Worm (Caenorhabditis elegans) whole organism, young adult: ENCODE measurements around the gene C40H5.2.

ENCODE experiments used
- B0035.1 ChIP-seq: sonication (generic microtip); optimal IDR thresholded peaks from 2 replicates; lab custom pipeline; 2016; ENCODE audit warnings: missing genetic modification characterization, mild to moderate bottlenecking, missing compliant biosample characterization, missing genotype, missing genetic modification reagents
- B0261.1 ChIP-seq: sonication (generic microtip); optimal IDR thresholded peaks from 2 replicates; lab custom pipeline; 2016; ENCODE audit warnings: mild to moderate bottlenecking, missing genetic modification characterization, moderate library complexity, missing compliant biosample characterization
- B0336.3 ChIP-seq: fragments of 200-800 bp; sonication (Bioruptor generic); IDR thresholded peaks from 2 replicates; pipeline ENCODE4 v1.3.6; 2022; ENCODE audit warnings: missing genetic modification characterization, missing compliant biosample characterization
- F22D6.2 ChIP-seq: sonication (generic microtip); optimal IDR thresholded peaks from 2 replicates; lab custom pipeline; 2016; ENCODE audit warnings: mild to moderate bottlenecking, missing genetic modification characterization, missing compliant biosample characterization
- F23B12.7 ChIP-seq: sonication (generic microtip); optimal IDR thresholded peaks from 2 replicates; lab custom pipeline; 2017; ENCODE audit warnings: missing genetic modification characterization, mild to moderate bottlenecking, missing compliant biosample characterization, antibody characterized with exemption, moderate library complexity; ENCODE audit not compliant: insufficient read depth
- F49E8.2 ChIP-seq: sonication (generic microtip); optimal IDR thresholded peaks from 3 replicates; lab custom pipeline; 2017; ENCODE audit warnings: missing genetic modification characterization, mild to moderate bottlenecking, missing compliant biosample characterization, antibody characterized with exemption, moderate library complexity; ENCODE audit not compliant: insufficient read depth
- K11D2.4 ChIP-seq: fragments of 200-800 bp; sonication (Bioruptor generic); IDR thresholded peaks from 2 replicates; pipeline ENCODE4 v1.3.6; 2022; ENCODE audit warnings: missing genetic modification reagents, missing genetic modification characterization, missing compliant biosample characterization
- T26A5.8 ChIP-seq: sonication (generic microtip); optimal IDR thresholded peaks from 2 replicates; lab custom pipeline; 2016; ENCODE audit warnings: missing genetic modification characterization, missing compliant biosample characterization
- Y53G8AR.9 ChIP-seq: fragments of 200-800 bp; sonication (Bioruptor generic); conservative IDR thresholded peaks from 2 replicates; pipeline ENCODE4 v1.3.6; 2022; ENCODE audit warnings: missing genetic modification reagents, missing genetic modification characterization, missing compliant biosample characterization
- Y56A3A.18 ChIP-seq: fragments of 200-800 bp; sonication (Bioruptor generic); IDR thresholded peaks from 2 replicates; pipeline ENCODE4 v1.3.6; 2022; ENCODE audit warnings: missing genetic modification reagents, missing genetic modification characterization, missing compliant biosample characterization
- Y67H2A.10 ChIP-seq: fragments of 200-800 bp; sonication (Bioruptor generic); conservative IDR thresholded peaks from 2 replicates; pipeline ENCODE4 v1.3.6; 2022; ENCODE audit warnings: missing genetic modification reagents, missing genetic modification characterization, missing compliant biosample characterization
- aptf-2 ChIP-seq: fragments of 200-800 bp; sonication (Bioruptor generic); conservative IDR thresholded peaks from 2 replicates; pipeline ENCODE4 v1.3.6; 2022; ENCODE audit warnings: missing genetic modification reagents, missing genetic modification characterization, missing compliant biosample characterization
- attf-5 ChIP-seq: fragments of 200-800 bp; sonication (Bioruptor generic); optimal IDR thresholded peaks from 2 replicates; lab custom pipeline; 2018; ENCODE audit warnings: mild to moderate bottlenecking, missing genetic modification characterization, missing compliant biosample characterization
- attf-6 ChIP-seq: fragments of 200-800 bp; sonication (Bioruptor generic); IDR thresholded peaks from 2 replicates; pipeline ENCODE4 v1.3.6; 2022; ENCODE audit warnings: missing genetic modification reagents, missing genetic modification characterization, missing compliant biosample characterization
- ccch-3 ChIP-seq: fragments of 200-800 bp; sonication (Bioruptor generic); optimal IDR thresholded peaks from 2 replicates; lab custom pipeline; 2018; ENCODE audit warnings: mild to moderate bottlenecking, missing genetic modification characterization, missing compliant biosample characterization
- cebp-1 ChIP-seq, 2 experiments: fragments of 200-800 bp in 1 of 2; sonication (Bioruptor generic) in 1 of 2; sonication (generic microtip) in 1 of 2; IDR thresholded peaks in 1 of 2; optimal IDR thresholded peaks in 1 of 2; 2 replicates each; pipeline versions ENCODE4 v1.3.6 to Lab custom; 2017 to 2022; ENCODE audit warnings: missing compliant biosample characterization in 2 of 2, missing genetic modification characterization in 2 of 2, mild to moderate bottlenecking in 1 of 2, missing genetic modification reagents in 1 of 2, moderate library complexity in 1 of 2
- cebp-2 ChIP-seq: fragments of 200-800 bp; sonication (Bioruptor generic); IDR thresholded peaks from 2 replicates; pipeline ENCODE4 v1.3.6; 2022; ENCODE audit warnings: missing genetic modification characterization, missing compliant biosample characterization
- ceh-40 ChIP-seq: fragments of 200-800 bp; sonication (Bioruptor generic); IDR thresholded peaks from 2 replicates; pipeline ENCODE4 v1.3.6; 2022; ENCODE audit warnings: missing genetic modification characterization, missing compliant biosample characterization
- ceh-79 ChIP-seq: sonication (generic microtip); optimal IDR thresholded peaks from 2 replicates; lab custom pipeline; 2017; ENCODE audit warnings: mild to moderate bottlenecking, missing genetic modification characterization, missing compliant biosample characterization
- ceh-91 ChIP-seq: fragments of 200-800 bp; sonication (Bioruptor generic); IDR thresholded peaks from 2 replicates; pipeline ENCODE4 v1.3.6; 2022; ENCODE audit warnings: missing genetic modification reagents, missing genetic modification characterization, missing compliant biosample characterization
- chd-7 ChIP-seq: sonication (generic microtip); optimal IDR thresholded peaks from 2 replicates; lab custom pipeline; 2016; ENCODE audit warnings: mild to moderate bottlenecking, missing genetic modification characterization, moderate library complexity, missing compliant biosample characterization
- die-1 ChIP-seq: sonication (generic microtip); optimal IDR thresholded peaks from 2 replicates; lab custom pipeline; 2016; ENCODE audit warnings: missing genotype, mild to moderate bottlenecking, missing genetic modification characterization, missing compliant biosample characterization
- egl-44 ChIP-seq: fragments of 200-800 bp; sonication (Bioruptor generic); IDR thresholded peaks from 2 replicates; pipeline ENCODE4 v1.3.6; 2022; ENCODE audit warnings: missing genetic modification reagents, missing genetic modification characterization, missing compliant biosample characterization
- egrh-3 ChIP-seq: fragments of 200-800 bp; sonication (Bioruptor generic); IDR thresholded peaks from 2 replicates; pipeline ENCODE4 v1.3.6; 2022; ENCODE audit warnings: missing genetic modification reagents, missing genetic modification characterization, missing compliant biosample characterization
- ekl-4 ChIP-seq: fragments of 200-800 bp; sonication (Bioruptor generic); IDR thresholded peaks from 2 replicates; pipeline ENCODE4 v1.3.6; 2022; ENCODE audit warnings: missing genetic modification reagents, missing genetic modification characterization, missing compliant biosample characterization
- ets-4 ChIP-seq: fragments of 200-800 bp; sonication (Bioruptor generic); optimal IDR thresholded peaks from 2 replicates; lab custom pipeline; 2018; ENCODE audit warnings: mild to moderate bottlenecking, missing genetic modification characterization, missing compliant biosample characterization
- gei-17 ChIP-seq: fragments of 200-800 bp; sonication (Bioruptor generic); optimal IDR thresholded peaks from 2 replicates; lab custom pipeline; 2018; ENCODE audit warnings: mild to moderate bottlenecking, missing genetic modification characterization, missing compliant biosample characterization
- hlh-12 ChIP-seq: sonication (generic microtip); optimal IDR thresholded peaks from 2 replicates; lab custom pipeline; 2016; ENCODE audit warnings: missing genetic modification characterization, missing compliant biosample characterization
- let-607 ChIP-seq, 2 experiments: fragments of 200-800 bp in 1 of 2; sonication (Bioruptor generic) in 1 of 2; sonication (generic microtip) in 1 of 2; optimal IDR thresholded peaks; 2 replicates each; lab custom pipeline; 2016 to 2018; ENCODE audit warnings: mild to moderate bottlenecking in 2 of 2, missing compliant biosample characterization in 2 of 2, missing genetic modification characterization in 2 of 2, moderate library complexity in 2 of 2, missing genotype in 1 of 2
- lin-35 ChIP-seq, 3 experiments: fragments of 150-350 bp in 2 of 3; sonication (generic microtip) in 1 of 3; optimal IDR thresholded peaks; 2 replicates each; lab custom pipeline; 2014 to 2018; ENCODE audit warnings: missing biosample characterization in 3 of 3, missing genetic modification characterization in 3 of 3, missing genetic modification reagents in 3 of 3
- lin-40 ChIP-seq: sonication (generic microtip); optimal IDR thresholded peaks from 2 replicates; lab custom pipeline; 2016; ENCODE audit warnings: missing genetic modification characterization, mild to moderate bottlenecking, missing compliant biosample characterization, missing genotype, missing genetic modification reagents
- lir-1 ChIP-seq: fragments of 200-800 bp; sonication (Bioruptor generic); conservative IDR thresholded peaks from 2 replicates; pipeline ENCODE4 v1.3.6; 2022; ENCODE audit warnings: missing genetic modification reagents, missing genetic modification characterization, missing compliant biosample characterization
- madf-8 ChIP-seq: fragments of 200-800 bp; sonication (Bioruptor generic); conservative IDR thresholded peaks from 2 replicates; pipeline ENCODE4 v1.3.6; 2022; ENCODE audit warnings: missing genetic modification reagents, missing genetic modification characterization, missing compliant biosample characterization
- nfyb-1 ChIP-seq: fragments of 200-800 bp; sonication (Bioruptor generic); IDR thresholded peaks from 2 replicates; pipeline ENCODE4 v1.3.6; 2022; ENCODE audit warnings: missing genetic modification reagents, missing genetic modification characterization, missing compliant biosample characterization
- nhr-120 ChIP-seq: fragments of 200-800 bp; sonication (Bioruptor generic); IDR thresholded peaks from 2 replicates; pipeline ENCODE4 v1.3.6; 2022; ENCODE audit warnings: missing genetic modification characterization, missing compliant biosample characterization
- nhr-80 ChIP-seq: sonication (generic microtip); optimal IDR thresholded peaks from 2 replicates; lab custom pipeline; 2016; ENCODE audit warnings: missing genetic modification characterization, missing compliant biosample characterization
- nhr-90 ChIP-seq: sonication (generic microtip); optimal IDR thresholded peaks from 2 replicates; lab custom pipeline; 2016; ENCODE audit warnings: missing genotype, mild to moderate bottlenecking, missing genetic modification characterization, missing compliant biosample characterization
- rec-8 ChIP-seq, 2 experiments: sonication (generic microtip); optimal IDR thresholded peaks; 2 replicates each; lab custom pipeline; 2016; ENCODE audit warnings: mild to moderate bottlenecking in 2 of 2, missing genetic modification characterization in 2 of 2, missing genetic modification reagents in 2 of 2, missing genotype in 2 of 2, missing biosample characterization in 1 of 2, missing compliant biosample characterization in 1 of 2, moderate library complexity in 1 of 2
- snpc-1.1 ChIP-seq: sonication (generic microtip); optimal IDR thresholded peaks from 2 replicates; lab custom pipeline; 2017; ENCODE audit warnings: missing genetic modification characterization, mild to moderate bottlenecking, missing compliant biosample characterization, antibody characterized with exemption, moderate library complexity, missing genotype, missing genetic modification reagents; ENCODE audit not compliant: insufficient read depth
- tbp1 ChIP-seq: fragments of 200-800 bp; sonication (Bioruptor generic); optimal IDR thresholded peaks from 2 replicates; lab custom pipeline; 2018; ENCODE audit warnings: mild to moderate bottlenecking, missing genetic modification characterization, missing compliant biosample characterization
- tlf-1 ChIP-seq: fragments of 200-800 bp; sonication (Bioruptor generic); optimal IDR thresholded peaks from 2 replicates; lab custom pipeline; 2018; ENCODE audit warnings: mild to moderate bottlenecking, missing genetic modification characterization, missing compliant biosample characterization
- zfh-2 ChIP-seq: fragments of 200-800 bp; sonication (Bioruptor generic); conservative IDR thresholded peaks from 2 replicates; pipeline ENCODE4 v1.3.6; 2022; ENCODE audit warnings: missing genetic modification reagents, missing genetic modification characterization, missing compliant biosample characterization
- ztf-25 ChIP-seq: fragments of 200-800 bp; sonication (Bioruptor generic); IDR thresholded peaks from 2 replicates; pipeline ENCODE4 v1.3.6; 2022; ENCODE audit warnings: missing genetic modification reagents, missing genetic modification characterization, missing compliant biosample characterization
- ztf-26 ChIP-seq: sonication (generic microtip); optimal IDR thresholded peaks from 2 replicates; lab custom pipeline; 2017; ENCODE audit warnings: missing genetic modification characterization, missing compliant biosample characterization

Gene C40H5.2

DNA sequence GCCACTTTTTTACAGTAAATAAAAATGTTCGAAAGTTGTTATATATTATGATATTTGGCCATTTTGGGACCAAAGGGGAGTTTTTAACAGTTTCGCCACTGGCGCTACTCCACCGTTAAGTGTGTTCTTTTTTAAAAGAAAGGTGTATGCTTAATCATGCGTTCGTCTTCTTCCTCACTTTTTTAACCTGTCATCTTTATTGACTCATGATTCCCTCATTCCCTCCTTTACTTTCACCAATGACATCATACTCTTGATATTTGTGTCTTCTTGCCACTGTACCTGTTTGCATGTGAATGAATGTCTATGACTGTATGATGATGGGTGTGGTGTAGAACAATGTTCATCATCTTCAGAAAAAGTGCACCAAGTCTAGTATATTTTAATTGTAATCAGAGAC, 44.7 kb downstream of the C40H5.2 start (continued):
- 0 out of 2 replicates have a peak, but pooled peaks have one; percentile 6 for TF ChIP-seq Y56A3A.18
- no peak for TF ChIP-seq nhr-120 (GFP tag; lab: Robert Waterston, UW)
- peak; percentile 48 for TF ChIP-seq nhr-80
- no peak for TF ChIP-seq tlf-1
- no peak for TF ChIP-seq Y67H2A.10 (GFP tag; lab: Robert Waterston, UW)
- TF ChIP-seq B0261.1 (tag; lab: Kevin White, UChicago) = no peak
- TF ChIP-seq K11D2.4 (GFP tag; lab: Robert Waterston, UW) = no peak
- peak; percentile 34 for TF ChIP-seq gei-17 (GFP tag; lab: Kevin White, UChicago)
- no peak for TF ChIP-seq T26A5.8 (tag; lab: Kevin White, UChicago)
- peak in 1 of 2 experiments; percentile 40 for TF ChIP-seq let-607 (tag; optimal IDR thresholded peaks at IDR 0.05; lab: Kevin White, UChicago)
- TF ChIP-seq tbp1 = peak; percentile 10
- no peak for TF ChIP-seq cebp-2 (GFP tag; lab: Robert Waterston, UW)
- TF ChIP-seq attf-5 (GFP tag; lab: Kevin White, UChicago) = peak; percentile 14
- 0 out of 2 replicates have a peak, but pooled peaks have one; percentile 11 for TF ChIP-seq ceh-40 (GFP tag; lab: Robert Waterston, UW)

DNA sequence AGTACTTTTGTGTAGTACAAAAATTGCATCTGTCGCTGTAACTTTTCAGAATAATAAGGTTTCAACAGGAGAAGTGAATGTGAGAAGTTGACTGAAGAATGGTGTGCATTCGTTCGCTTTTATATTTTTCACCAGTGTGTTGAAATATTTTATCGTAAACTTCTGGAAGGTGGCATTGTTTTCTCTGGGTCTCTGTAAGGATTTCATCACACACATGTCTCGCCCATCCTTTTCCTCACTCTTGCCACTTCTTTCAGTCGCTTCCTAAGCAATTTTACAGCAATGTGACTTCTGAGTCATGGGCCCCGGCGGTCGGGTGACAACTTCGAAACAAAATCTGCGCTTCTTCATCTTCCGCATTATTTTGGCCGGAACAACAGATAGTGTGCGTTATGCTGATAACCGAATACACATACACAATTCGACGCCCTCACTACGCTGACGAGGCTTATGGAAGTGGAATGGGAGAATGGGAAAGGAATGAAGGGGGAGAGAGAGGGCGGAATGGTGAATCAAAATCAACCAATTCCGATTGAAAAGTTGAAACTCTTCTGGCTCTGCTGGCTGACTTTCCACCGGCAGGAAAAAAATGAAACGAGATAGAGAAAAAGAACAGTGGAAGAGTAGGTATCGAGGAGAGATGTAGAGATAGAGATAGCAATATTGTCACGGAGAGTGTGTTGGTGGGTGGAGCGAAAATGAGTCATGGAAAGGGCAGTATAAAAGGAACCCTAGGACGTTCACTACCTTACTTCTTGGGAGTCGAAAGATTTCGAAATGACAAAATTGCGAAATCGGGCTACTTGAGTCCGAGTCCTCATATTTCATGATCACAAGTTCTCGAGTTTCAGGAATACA, 45.7 kb downstream of the C40H5.2 start:
- no peak for TF ChIP-seq snpc-1.1
- TF ChIP-seq ccch-3 (GFP tag; lab: Kevin White, UChicago) = no peak
- TF ChIP-seq ztf-25 (GFP tag; lab: Robert Waterston, UW) = no peak
- TF ChIP-seq nfyb-1 = 0 out of 2 replicates have a peak, but pooled peaks have one; percentile 25
- peak; percentile 98 for TF ChIP-seq cebp-1 (GFP tag; IDR thresholded peaks at IDR 0.05; lab: Robert Waterston, UW)
- TF ChIP-seq cebp-1 (tag; optimal IDR thresholded peaks at IDR 0.05; lab: Kevin White, UChicago) = peak; percentile 99
- TF ChIP-seq aptf-2 (GFP tag; lab: Robert Waterston, UW) = no peak
- no peak for TF ChIP-seq lir-1
- TF ChIP-seq ekl-4 = no peak
- TF ChIP-seq B0336.3 (GFP tag; lab: Robert Waterston, UW) = no peak; the same call in 1 of the 2 replicates
- TF ChIP-seq zfh-2 (GFP tag; lab: Robert Waterston, UW) = peak; percentile 74
- no peak for TF ChIP-seq F49E8.2 (tag; lab: Kevin White, UChicago)
- TF ChIP-seq nhr-90 (tag; lab: Kevin White, UChicago) = peak; percentile 62
- peak; percentile 90 for TF ChIP-seq nhr-80
- TF ChIP-seq attf-6 (GFP tag; lab: Robert Waterston, UW) = no peak
- TF ChIP-seq F23B12.7 (tag; lab: Kevin White, UChicago) = no peak
- TF ChIP-seq egl-44 = no peak
- TF ChIP-seq lin-40 (tag; lab: Kevin White, UChicago) = peak; percentile 6
- no peak for TF ChIP-seq chd-7 (tag; lab: Kevin White, UChicago)
- TF ChIP-seq egrh-3 (GFP tag; lab: Robert Waterston, UW) = 0 out of 2 replicates have a peak, but pooled peaks have one; percentile 6
- TF ChIP-seq madf-8 (GFP tag; lab: Robert Waterston, UW) = no peak
- no peak for TF ChIP-seq ceh-79 (tag; lab: Kevin White, UChicago)
- no peak for TF ChIP-seq lin-35 (GFP tag; optimal IDR thresholded peaks at IDR 0.05; lab: Kevin White, UChicago)
- TF ChIP-seq die-1 (tag; lab: Kevin White, UChicago) = no peak
- no peak for TF ChIP-seq ztf-26 (tag; lab: Kevin White, UChicago)
- no peak for TF ChIP-seq Y53G8AR.9 (GFP tag; lab: Robert Waterston, UW)
- no peak for TF ChIP-seq K11D2.4 (GFP tag; lab: Robert Waterston, UW)
- TF ChIP-seq ets-4 (GFP tag; lab: Kevin White, UChicago) = peak; percentile 76
- no peak for TF ChIP-seq ceh-91 (GFP tag; lab: Robert Waterston, UW)
- TF ChIP-seq hlh-12 (tag; lab: Kevin White, UChicago) = no peak
- no peak for TF ChIP-seq B0035.1 (tag; lab: Kevin White, UChicago)
- no peak for TF ChIP-seq F22D6.2 (tag; lab: Kevin White, UChicago)
- TF ChIP-seq rec-8 (tag; optimal IDR thresholded peaks at IDR 0.05; lab: Kevin White, UChicago) = no peak
- no peak for TF ChIP-seq tbp1
